Fruit fly (Drosophila melanogaster) whole organism, embryonic: ENCODE results near the gene Nopp140.

Experiments used
- Ada2b ChIP-seq: fragments of 200-800 bp; sonication (Bioruptor generic); IDR thresholded peaks from 2 replicates; pipeline ENCODE4 v1.3.6; 2022; ENCODE audit warnings: missing biosample characterization, missing genetic modification characterization
- Antp ChIP-seq: fragments of 200-800 bp; sonication (Bioruptor generic); optimal IDR thresholded peaks from 3 replicates; lab custom pipeline; 2016; ENCODE audit warnings: missing biosample characterization, missing genetic modification characterization
- Asciz ChIP-seq: fragments of 200-800 bp; sonication (Bioruptor generic); optimal IDR thresholded peaks from 2 replicates; lab custom pipeline; 2017; ENCODE audit warnings: missing biosample characterization, mild to moderate bottlenecking, missing genetic modification characterization, missing genetic modification reagents
- CG10267 ChIP-seq: fragments of 200-800 bp; sonication (Bioruptor generic); optimal IDR thresholded peaks from 2 replicates; lab custom pipeline; 2018; ENCODE audit warnings: missing biosample characterization, mild to moderate bottlenecking, missing genetic modification characterization, moderate library complexity
- CG10654 ChIP-seq: fragments of 200-800 bp; sonication (Bioruptor generic); optimal IDR thresholded peaks from 2 replicates; lab custom pipeline; 2016; ENCODE audit warnings: missing biosample characterization, missing genetic modification characterization
- CG11723 ChIP-seq: fragments of 200-800 bp; sonication (Bioruptor generic); optimal IDR thresholded peaks from 2 replicates; lab custom pipeline; 2017; ENCODE audit warnings: missing biosample characterization, mild to moderate bottlenecking, missing genetic modification characterization
- CG12155 ChIP-seq: fragments of 200-800 bp; sonication (Bioruptor generic); optimal IDR thresholded peaks from 3 replicates; lab custom pipeline; 2016; ENCODE audit warnings: missing biosample characterization, missing genetic modification characterization
- CG12219 ChIP-seq: fragments of 200-800 bp; sonication (Bioruptor generic); optimal IDR thresholded peaks from 3 replicates; lab custom pipeline; 2018; ENCODE audit warnings: missing biosample characterization, mild to moderate bottlenecking, missing genetic modification characterization
- CG12391 ChIP-seq: fragments of 200-800 bp; sonication (Bioruptor generic); optimal IDR thresholded peaks from 3 replicates; lab custom pipeline; 2018; ENCODE audit warnings: missing biosample characterization, mild to moderate bottlenecking, missing genetic modification characterization, moderate library complexity
- CG14050 ChIP-seq: fragments of 200-800 bp; sonication (Bioruptor generic); IDR thresholded peaks from 3 replicates; pipeline ENCODE4 v1.3.6; 2022; ENCODE audit warnings: missing biosample characterization, missing genetic modification characterization
- CG1529 ChIP-seq: fragments of 200-800 bp; sonication (Bioruptor generic); optimal IDR thresholded peaks from 3 replicates; lab custom pipeline; 2018; ENCODE audit warnings: missing biosample characterization, missing genetic modification characterization
- CG2199 ChIP-seq: fragments of 200-800 bp; sonication (Bioruptor generic); IDR thresholded peaks from 3 replicates; pipeline ENCODE4 v1.3.6; 2022; ENCODE audit warnings: missing biosample characterization, missing genetic modification characterization
- CG30403 ChIP-seq: fragments of 200-800 bp; sonication (Bioruptor generic); optimal IDR thresholded peaks from 3 replicates; lab custom pipeline; 2016; ENCODE audit warnings: missing biosample characterization, missing genetic modification characterization
- CG4820 ChIP-seq: fragments of 200-800 bp; sonication (Bioruptor generic); optimal IDR thresholded peaks from 3 replicates; lab custom pipeline; 2016; ENCODE audit warnings: missing biosample characterization, missing genetic modification characterization
- CG5180 ChIP-seq: fragments of 200-800 bp; sonication (Bioruptor generic); optimal IDR thresholded peaks from 3 replicates; lab custom pipeline; 2017; ENCODE audit warnings: missing biosample characterization, missing genetic modification characterization, mild to moderate bottlenecking, moderate library complexity, missing genetic modification reagents
- CG7928 ChIP-seq: fragments of 200-800 bp; sonication (Bioruptor generic); optimal IDR thresholded peaks from 2 replicates; lab custom pipeline; 2017; ENCODE audit warnings: missing biosample characterization, mild to moderate bottlenecking, missing genetic modification characterization
- Doc2 ChIP-seq: fragments of 200-800 bp; sonication (Bioruptor generic); IDR thresholded peaks from 2 replicates; pipeline ENCODE4 v1.3.6; 2022; ENCODE audit warnings: missing biosample characterization, missing genetic modification characterization
- Elba2 ChIP-seq: fragments of 200-800 bp; sonication (Bioruptor generic); optimal IDR thresholded peaks from 3 replicates; lab custom pipeline; 2016; ENCODE audit warnings: missing biosample characterization, missing genetic modification characterization
- H15 ChIP-seq: fragments of 200-800 bp; sonication (Bioruptor generic); IDR thresholded peaks from 3 replicates; pipeline ENCODE4 v1.3.6; 2022; ENCODE audit warnings: missing biosample characterization, missing genetic modification characterization
- Hr3 ChIP-seq: fragments of 200-800 bp; sonication (Bioruptor generic); optimal IDR thresholded peaks from 3 replicates; lab custom pipeline; 2016; ENCODE audit warnings: missing biosample characterization, missing genetic modification characterization
- MBD-R2 ChIP-seq: fragments of 200-800 bp; sonication (Bioruptor generic); IDR thresholded peaks from 2 replicates; pipeline ENCODE4 v1.3.6; 2022; ENCODE audit warnings: missing biosample characterization, missing genetic modification characterization
- Nf-YA ChIP-seq: fragments of 200-800 bp; sonication (Bioruptor generic); IDR thresholded peaks from 2 replicates; pipeline ENCODE4 v1.3.6; 2022; ENCODE audit warnings: missing biosample characterization, missing genetic modification characterization
- Nf-YB ChIP-seq: fragments of 200-800 bp; sonication (Bioruptor generic); optimal IDR thresholded peaks from 3 replicates; lab custom pipeline; 2019; ENCODE audit warnings: missing biosample characterization, mild to moderate bottlenecking, missing genetic modification characterization, moderate library complexity
- NfI ChIP-seq: fragments of 200-800 bp; sonication (Bioruptor generic); optimal IDR thresholded peaks from 3 replicates; lab custom pipeline; 2018; ENCODE audit warnings: missing biosample characterization, mild to moderate bottlenecking, missing genetic modification characterization, moderate library complexity
- Optix ChIP-seq: fragments of 200-800 bp; sonication (Bioruptor generic); IDR thresholded peaks from 3 replicates; pipeline ENCODE4 v1.3.6; 2022; ENCODE audit warnings: missing biosample characterization, missing genetic modification characterization
- Ravus ChIP-seq: fragments of 200-800 bp; sonication (Bioruptor generic); IDR thresholded peaks from 2 replicates; pipeline ENCODE4 v1.3.6; 2022; ENCODE audit warnings: missing biosample characterization, missing genetic modification characterization
- Ssrp ChIP-seq: fragments of 200-800 bp; sonication (Bioruptor generic); optimal IDR thresholded peaks from 2 replicates; lab custom pipeline; 2018; ENCODE audit warnings: missing biosample characterization, mild to moderate bottlenecking, missing genetic modification characterization, moderate library complexity
- Xbp1 ChIP-seq: fragments of 200-800 bp; sonication (Bioruptor generic); optimal IDR thresholded peaks from 3 replicates; lab custom pipeline; 2016; ENCODE audit warnings: missing biosample characterization, mild to moderate bottlenecking, missing genetic modification characterization
- ase ChIP-seq: fragments of 200-800 bp; sonication (Bioruptor generic); IDR thresholded peaks from 3 replicates; pipeline ENCODE4 v1.3.6; 2022; ENCODE audit warnings: missing biosample characterization, missing genetic modification characterization
- bcd ChIP-seq: fragments of 200-800 bp; sonication (Bioruptor generic); optimal IDR thresholded peaks from 2 replicates; lab custom pipeline; 2017; ENCODE audit warnings: missing biosample characterization, mild to moderate bottlenecking, missing genetic modification characterization
- cas ChIP-seq: fragments of 200-800 bp; sonication (Bioruptor generic); IDR thresholded peaks from 2 replicates; pipeline ENCODE4 v1.3.6; 2022; ENCODE audit warnings: missing biosample characterization, missing genetic modification characterization
- cato ChIP-seq: fragments of 200-800 bp; sonication (Bioruptor generic); optimal IDR thresholded peaks from 2 replicates; lab custom pipeline; 2016; ENCODE audit warnings: missing biosample characterization, missing genetic modification characterization, borderline replicate concordance
- da ChIP-seq: fragments of 200-800 bp; sonication (Bioruptor generic); optimal IDR thresholded peaks from 2 replicates; lab custom pipeline; 2016; ENCODE audit warnings: missing biosample characterization, missing genetic modification characterization
- dati ChIP-seq: fragments of 200-800 bp; sonication (Bioruptor generic); IDR thresholded peaks from 2 replicates; pipeline ENCODE4 v1.3.6; 2022; ENCODE audit warnings: missing biosample characterization, missing genetic modification characterization
- dimm ChIP-seq: fragments of 200-800 bp; sonication (Bioruptor generic); IDR thresholded peaks from 2 replicates; pipeline ENCODE4 v1.3.6; 2022; ENCODE audit warnings: missing biosample characterization, missing genetic modification characterization
- eve ChIP-seq, 2 experiments: fragments of >200 bp; optimal IDR thresholded peaks; 2 replicates each; lab custom pipeline; 2017; ENCODE audit warnings: missing biosample characterization in 2 of 2, missing genetic modification characterization in 2 of 2
- fd96Cb ChIP-seq: fragments of 200-800 bp; sonication (Bioruptor generic); optimal IDR thresholded peaks from 2 replicates; lab custom pipeline; 2018; ENCODE audit warnings: missing biosample characterization, mild to moderate bottlenecking, missing genetic modification characterization, moderate library complexity
- gcm ChIP-seq: fragments of 200-800 bp; sonication (Bioruptor generic); optimal IDR thresholded peaks from 2 replicates; lab custom pipeline; 2019; ENCODE audit warnings: missing biosample characterization, mild to moderate bottlenecking, missing genetic modification characterization, moderate library complexity
- gsb ChIP-seq: fragments of 200-800 bp; sonication (Bioruptor generic); IDR thresholded peaks from 2 replicates; pipeline ENCODE4 v1.3.6; 2022; ENCODE audit warnings: missing biosample characterization, missing genetic modification characterization
- gsb-n ChIP-seq: fragments of 200-800 bp; sonication (Bioruptor generic); optimal IDR thresholded peaks from 3 replicates; lab custom pipeline; 2018; ENCODE audit warnings: missing biosample characterization, mild to moderate bottlenecking, missing genetic modification characterization
- ken ChIP-seq: fragments of 200-800 bp; sonication (Bioruptor generic); IDR thresholded peaks from 3 replicates; pipeline ENCODE4 v1.3.6; 2022; ENCODE audit warnings: missing biosample characterization, missing genetic modification characterization
- lilli ChIP-seq: fragments of 200-800 bp; sonication (Bioruptor generic); optimal IDR thresholded peaks from 3 replicates; lab custom pipeline; 2016; ENCODE audit warnings: missing biosample characterization, missing genetic modification characterization
- lola ChIP-seq, 3 experiments: fragments of >200 bp in 2 of 3; fragments of 200-800 bp in 1 of 3; sonication (Bioruptor generic) in 1 of 3; optimal IDR thresholded peaks; 2 replicates each; lab custom pipeline; 2017 to 2019; ENCODE audit warnings: missing biosample characterization in 3 of 3, missing genetic modification characterization in 3 of 3, mild to moderate bottlenecking in 1 of 3, moderate library complexity in 1 of 3
- peb ChIP-seq: fragments of 200-800 bp; sonication (Bioruptor generic); IDR thresholded peaks from 2 replicates; pipeline ENCODE4 v1.3.6; 2022; ENCODE audit warnings: missing biosample characterization, missing genetic modification characterization
- prd ChIP-seq, 3 experiments: fragments of >200 bp in 2 of 3; fragments of 200-800 bp in 1 of 3; sonication (Bioruptor generic) in 1 of 3; optimal IDR thresholded peaks in 2 of 3; IDR thresholded peaks in 1 of 3; 2 replicates in 2 of 3; 3 replicates in 1 of 3; pipeline versions ENCODE4 v1.3.6 to Lab custom; 2017 to 2022; ENCODE audit warnings: missing biosample characterization in 1 of 3, missing genetic modification characterization in 1 of 3
- run ChIP-seq: fragments of 200-800 bp; sonication (Bioruptor generic); optimal IDR thresholded peaks from 3 replicates; lab custom pipeline; 2018; ENCODE audit warnings: missing biosample characterization, mild to moderate bottlenecking, missing genetic modification characterization
- sd ChIP-seq: fragments of 200-800 bp; sonication (Bioruptor generic); optimal IDR thresholded peaks from 3 replicates; lab custom pipeline; 2018; ENCODE audit warnings: missing biosample characterization, mild to moderate bottlenecking, missing genetic modification characterization, moderate library complexity
- zfh1 ChIP-seq: fragments of 200-800 bp; sonication (Bioruptor generic); IDR thresholded peaks from 3 replicates; pipeline ENCODE4 v1.3.6; 2022; ENCODE audit warnings: missing biosample characterization, missing genetic modification characterization

Nopp140 gene

dm6 chr3L:21808003-21808530 is 24.5 kb upstream of the Nopp140 start (continued):
- TF ChIP-seq CG10267 (peak; percentile 73), CG4820 (GFP tag; lab: Kevin White, UChicago) (peak; percentile 50), Ada2b (GFP tag; lab: Robert Waterston, UW) (peak; percentile 61; the same call in 1 of the 2 replicates), lilli (GFP tag; lab: Kevin White, UChicago) (no peak), Asciz (peak; percentile 64), peb (0 out of 2 replicates have a peak, but pooled peaks have one; percentile 44), bcd (peak; percentile 64), Hr3 (GFP tag; lab: Kevin White, UChicago) (peak; percentile 61), gsb-n (tag; lab: Kevin White, UChicago) (peak; percentile 75), Elba2 (peak; percentile 51), eve (GFP tag; optimal IDR thresholded peaks at IDR 0.05; lab: Kevin White, UChicago) (no peak), Antp (GFP tag; lab: Kevin White, UChicago) (no peak), sd (tag; lab: Kevin White, UChicago) (no peak), cas (GFP tag; lab: Robert Waterston, UW) (0 out of 2 replicates have a peak, but pooled peaks have one; percentile 10), prd (optimal IDR thresholded peaks at IDR 0.05; lab: Kevin White, UChicago) (no peak), prd (GFP tag; IDR thresholded peaks at IDR 0.05; lab: Robert Waterston, UW) (peak; percentile 78), Ravus (GFP tag; lab: Robert Waterston, UW) (peak; percentile 6; the same call in 1 of the 2 replicates), CG14050 (GFP tag; lab: Robert Waterston, UW) (peak; percentile 61), CG30403 (GFP tag; lab: Kevin White, UChicago) (peak; percentile 52), CG10654 (GFP tag; lab: Kevin White, UChicago) (peak; percentile 54), CG5180 (peak; percentile 98), CG12219 (GFP tag; lab: Kevin White, UChicago) (peak; percentile 5), NfI (peak; percentile 39), MBD-R2 (GFP tag; lab: Robert Waterston, UW) (0 out of 2 replicates have a peak, but pooled peaks have one; percentile 38), ase (GFP tag; lab: Robert Waterston, UW) (0 out of 3 replicates have a peak, but pooled peaks have one; percentile 38), Xbp1 (GFP tag; lab: Kevin White, UChicago) (peak; percentile 67), ken (GFP tag; lab: Robert Waterston, UW) (peak; percentile 52; the same call in 1 of the 3 replicates), CG12391 (tag; lab: Kevin White, UChicago) (peak; percentile 82), zfh1 (GFP tag; lab: Robert Waterston, UW) (peak; percentile 78), gsb (GFP tag; lab: Robert Waterston, UW) (0 out of 2 replicates have a peak, but pooled peaks have one; percentile 7), fd96Cb (tag; lab: Kevin White, UChicago) (peak; percentile 67), run (tag; lab: Kevin White, UChicago) (peak; percentile 35), Optix (GFP tag; lab: Robert Waterston, UW) (peak; percentile 7; the same call in 1 of the 3 replicates), da (no peak), Doc2 (GFP tag; lab: Robert Waterston, UW) (no peak), dati (peak; percentile 35; the same call in 1 of the 2 replicates), cato (GFP tag; lab: Kevin White, UChicago) (peak; percentile 3), dimm (GFP tag; lab: Robert Waterston, UW) (0 out of 2 replicates have a peak, but pooled peaks have one; percentile 15), CG12155 (GFP tag; lab: Kevin White, UChicago) (peak; percentile 23), CG1529 (GFP tag; lab: Kevin White, UChicago) (peak; percentile 22), H15 (GFP tag; lab: Robert Waterston, UW) (peak; percentile 56; the same call in 2 of the 3 replicates), CG7928 (GFP tag; lab: Kevin White, UChicago) (no peak), Nf-YB (GFP tag; lab: Kevin White, UChicago) (peak; percentile 99), CG2199 (GFP tag; lab: Robert Waterston, UW) (0 out of 3 replicates have a peak, but pooled peaks have one; percentile 9), CG11723 (GFP tag; lab: Kevin White, UChicago) (peak; percentile 47), gcm (peak; percentile 63), Nf-YA (peak; percentile 71), Ssrp (tag; lab: Kevin White, UChicago) (no peak), lola (GFP tag; optimal IDR thresholded peaks at IDR 0.05; lab: Kevin White, UChicago) (peak in 1 of 3 experiments; percentile 79)
